Worm (Caenorhabditis elegans) whole organism, L1 larva: ENCODE data around the gene Y40B10A.5.
"Not testable (repeated sequence)": the region's sequence is repeated elsewhere in the genome, so short reads cannot be mapped to it uniquely, and the experiment has no call there.

ENCODE experiments used
- C16A3.4 ChIP-seq: fragments of 150-350 bp; optimal IDR thresholded peaks from 2 replicates; lab custom pipeline; 2014; ENCODE audit warnings: missing biosample characterization, missing genetic modification characterization
- alr-1 ChIP-seq: fragments of 200-800 bp; sonication (Bioruptor generic); optimal IDR thresholded peaks from 2 replicates; lab custom pipeline; 2018; ENCODE audit warnings: borderline replicate concordance, mild to moderate bottlenecking, missing genetic modification characterization, missing compliant biosample characterization
- aly-2 ChIP-seq: fragments of 150-350 bp; optimal IDR thresholded peaks from 2 replicates; lab custom pipeline; 2014; ENCODE audit warnings: missing biosample characterization, missing genetic modification characterization
- ceh-63 ChIP-seq: fragments of 200-800 bp; sonication (Bioruptor generic); optimal IDR thresholded peaks from 2 replicates; lab custom pipeline; 2018; ENCODE audit warnings: mild to moderate bottlenecking, missing genetic modification characterization, missing compliant biosample characterization
- ceh-8 ChIP-seq: fragments of 200-800 bp; sonication (Bioruptor generic); optimal IDR thresholded peaks from 2 replicates; lab custom pipeline; 2018; ENCODE audit warnings: mild to moderate bottlenecking, missing genetic modification characterization, moderate library complexity, missing compliant biosample characterization
- ceh-90 ChIP-seq: sonication (generic microtip); optimal IDR thresholded peaks from 2 replicates; lab custom pipeline; 2016; ENCODE audit warnings: missing genetic modification characterization, missing compliant biosample characterization
- ces-1 ChIP-seq: fragments of 150-350 bp; optimal IDR thresholded peaks from 2 replicates; lab custom pipeline; 2014; ENCODE audit warnings: missing biosample characterization, missing genetic modification reagents, missing genetic modification characterization
- egl-13 ChIP-seq: sonication (generic microtip); optimal IDR thresholded peaks from 2 replicates; lab custom pipeline; 2016; ENCODE audit warnings: missing genotype, missing genetic modification reagents, missing genetic modification characterization, missing compliant biosample characterization
- fkh-8 ChIP-seq: sonication (generic microtip); optimal IDR thresholded peaks from 2 replicates; lab custom pipeline; 2016; ENCODE audit warnings: mild to moderate bottlenecking, missing genetic modification characterization, missing compliant biosample characterization
- grh-1 ChIP-seq: fragments of 200-800 bp; sonication (Bioruptor generic); IDR thresholded peaks from 2 replicates; pipeline ENCODE4 v1.3.6; 2022; ENCODE audit warnings: missing genetic modification reagents, missing genetic modification characterization, missing compliant biosample characterization
- lin-14 ChIP-seq: fragments of 200-800 bp; sonication (Bioruptor generic); optimal IDR thresholded peaks from 2 replicates; lab custom pipeline; 2018; ENCODE audit warnings: mild to moderate bottlenecking, missing genetic modification characterization, moderate library complexity, missing compliant biosample characterization
- lin-15B ChIP-seq: fragments of 150-350 bp; sonication (generic microtip); optimal IDR thresholded peaks from 3 replicates; lab custom pipeline; 2014; ENCODE audit warnings: missing biosample characterization, missing genetic modification characterization
- lin-39 ChIP-seq: fragments of 150-350 bp; optimal IDR thresholded peaks from 2 replicates; lab custom pipeline; 2014; ENCODE audit warnings: missing biosample characterization, missing genetic modification reagents, missing genetic modification characterization
- lir-3 ChIP-seq: sonication (generic microtip); optimal IDR thresholded peaks from 2 replicates; lab custom pipeline; 2016; ENCODE audit warnings: mild to moderate bottlenecking, missing genetic modification characterization, moderate library complexity, missing compliant biosample characterization; ENCODE audit not compliant: poor library complexity
- mdl-1 ChIP-seq, 2 experiments: fragments of 150-350 bp; optimal IDR thresholded peaks; 2 replicates each; lab custom pipeline; 2014 to 2017; ENCODE audit warnings: missing biosample characterization in 2 of 2, missing genetic modification characterization in 2 of 2, inconsistent platforms in 1 of 2
- mef-2 ChIP-seq: fragments of 150-350 bp; optimal IDR thresholded peaks from 2 replicates; lab custom pipeline; 2014; ENCODE audit warnings: missing biosample characterization, missing genetic modification characterization
- nhr-28 ChIP-seq: fragments of 150-350 bp; optimal IDR thresholded peaks from 2 replicates; lab custom pipeline; 2014; ENCODE audit warnings: missing biosample characterization, missing genetic modification characterization
- nhr-47 ChIP-seq: sonication (generic microtip); optimal IDR thresholded peaks from 2 replicates; lab custom pipeline; 2016; ENCODE audit warnings: mild to moderate bottlenecking, missing genetic modification characterization, moderate library complexity, missing compliant biosample characterization
- nhr-71 ChIP-seq: sonication (generic microtip); optimal IDR thresholded peaks from 2 replicates; lab custom pipeline; 2016; ENCODE audit warnings: mild to moderate bottlenecking, missing genetic modification characterization, moderate library complexity, missing compliant biosample characterization
- nhr-76 ChIP-seq: sonication (generic microtip); optimal IDR thresholded peaks from 2 replicates; lab custom pipeline; 2017; ENCODE audit warnings: missing biosample characterization, missing genetic modification characterization
- nhr-85 ChIP-seq: sonication (generic microtip); peaks from one replicate; lab custom pipeline; 2016; ENCODE audit warnings: missing genetic modification characterization, inconsistent platforms, missing compliant biosample characterization
- nhr-90 ChIP-seq: sonication (generic microtip); optimal IDR thresholded peaks from 2 replicates; lab custom pipeline; 2016; ENCODE audit warnings: mild to moderate bottlenecking, missing genetic modification characterization, missing compliant biosample characterization; ENCODE audit not compliant: poor library complexity
- pag-3 ChIP-seq: sonication (generic microtip); optimal IDR thresholded peaks from 2 replicates; lab custom pipeline; 2017; ENCODE audit warnings: missing genetic modification characterization, mild to moderate bottlenecking, missing compliant biosample characterization, antibody characterized with exemption, borderline replicate concordance; ENCODE audit not compliant: insufficient read depth
- pqm-1 ChIP-seq: sonication (generic microtip); optimal IDR thresholded peaks from 3 replicates; lab custom pipeline; 2017; ENCODE audit warnings: missing biosample characterization, missing genetic modification characterization
- rnt-1 ChIP-seq: sonication (generic microtip); optimal IDR thresholded peaks from 2 replicates; lab custom pipeline; 2016; ENCODE audit warnings: mild to moderate bottlenecking, missing genetic modification characterization, moderate library complexity, missing compliant biosample characterization
- skn-1 ChIP-seq: fragments of 150-350 bp; optimal IDR thresholded peaks from 2 replicates; lab custom pipeline; 2014; ENCODE audit warnings: missing biosample characterization, missing genetic modification characterization
- tbx-2 ChIP-seq: sonication (generic microtip); optimal IDR thresholded peaks from 2 replicates; lab custom pipeline; 2016; ENCODE audit warnings: missing genetic modification characterization, missing compliant biosample characterization
- unc-30 ChIP-seq: sonication (generic microtip); optimal IDR thresholded peaks from 2 replicates; lab custom pipeline; 2017; ENCODE audit warnings: missing biosample characterization, missing genetic modification characterization
- unc-62 ChIP-seq: fragments of 150-350 bp; optimal IDR thresholded peaks from 2 replicates; lab custom pipeline; 2014; ENCODE audit warnings: missing biosample characterization, missing genetic modification reagents, missing genetic modification characterization

Y40B10A.5 gene

DNA sequence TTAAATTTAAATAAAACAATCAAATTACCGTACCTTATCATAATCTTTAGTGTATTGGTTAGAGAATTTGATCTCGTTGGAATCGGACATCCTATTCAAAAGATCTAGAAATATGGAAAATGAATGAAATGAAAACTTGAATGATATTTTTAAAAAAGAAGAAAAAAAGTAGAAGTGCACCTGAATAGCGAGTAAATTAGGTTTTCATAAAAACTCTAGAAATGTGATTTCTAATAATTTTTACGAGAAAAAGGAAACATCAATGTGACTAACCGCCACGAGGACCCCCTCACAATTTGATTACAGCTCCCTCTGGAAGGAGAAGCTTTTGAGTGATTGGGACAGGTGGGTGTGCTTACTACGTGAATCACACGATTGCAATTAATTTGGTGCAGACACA, at the start of gene Y40B10A.5:
TSS of gene Y40B10A.5 (minus strand) at position 101 of the 400 bp plus-strand sequence.
- TF ChIP-seq ceh-63 (GFP tag; lab: Kevin White, UChicago) (no peak), mef-2 (tag; lab: Kevin White, UChicago) (no peak), nhr-47 (tag; lab: Kevin White, UChicago) (peak; percentile 26), fkh-8 (tag; lab: Kevin White, UChicago) (peak; percentile 27), ceh-8 (GFP tag; lab: Kevin White, UChicago) (peak; percentile 6)

DNA sequence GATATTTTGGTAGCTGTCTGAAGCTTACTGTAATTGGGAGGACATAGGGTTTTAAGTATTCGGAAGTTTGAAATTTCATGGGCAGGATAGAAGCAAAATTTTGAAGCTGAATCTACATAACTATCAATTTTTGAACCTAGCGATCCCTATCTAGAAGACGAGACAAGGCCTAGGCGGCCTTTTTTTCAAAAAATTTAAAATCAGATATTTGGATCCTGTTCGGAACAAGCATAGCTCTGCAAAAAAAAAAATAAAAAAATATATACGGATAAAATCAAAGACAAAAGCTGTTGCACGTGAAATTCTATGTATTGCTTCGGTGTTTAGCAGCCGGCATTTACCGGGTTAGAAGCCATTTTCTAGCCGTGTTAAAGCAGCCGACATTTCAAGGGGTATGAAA, 49.3 kb upstream of the Y40B10A.5 start, which contains the start of gene F36F12.2:
TSS of gene F36F12.2 (minus strand) at position 101 of the 400 bp plus-strand sequence.
- TF ChIP-seq unc-62 (GFP tag; lab: Kevin White, UChicago) (no peak), grh-1 (GFP tag; lab: Robert Waterston, UW) (no peak), lin-39 (no peak), pag-3 (tag; lab: Kevin White, UChicago) (no peak), unc-30 (tag; lab: Kevin White, UChicago) (no peak), mdl-1 (tag; optimal IDR thresholded peaks at IDR 0.05; lab: Kevin White, UChicago) (no peak), ces-1 (GFP tag; lab: Kevin White, UChicago) (no peak), egl-13 (tag; lab: Kevin White, UChicago) (no peak), C16A3.4 (tag; lab: Kevin White, UChicago) (no peak), alr-1 (tag; lab: Kevin White, UChicago) (no peak), pqm-1 (tag; lab: Kevin White, UChicago) (no peak), nhr-76 (tag; lab: Kevin White, UChicago) (no peak), ceh-8 (GFP tag; lab: Kevin White, UChicago) (no peak), aly-2 (no peak), nhr-28 (tag; lab: Kevin White, UChicago) (no peak), rnt-1 (no peak), lir-3 (tag; lab: Kevin White, UChicago) (no peak), tbx-2 (tag; lab: Kevin White, UChicago) (no peak)

DNA sequence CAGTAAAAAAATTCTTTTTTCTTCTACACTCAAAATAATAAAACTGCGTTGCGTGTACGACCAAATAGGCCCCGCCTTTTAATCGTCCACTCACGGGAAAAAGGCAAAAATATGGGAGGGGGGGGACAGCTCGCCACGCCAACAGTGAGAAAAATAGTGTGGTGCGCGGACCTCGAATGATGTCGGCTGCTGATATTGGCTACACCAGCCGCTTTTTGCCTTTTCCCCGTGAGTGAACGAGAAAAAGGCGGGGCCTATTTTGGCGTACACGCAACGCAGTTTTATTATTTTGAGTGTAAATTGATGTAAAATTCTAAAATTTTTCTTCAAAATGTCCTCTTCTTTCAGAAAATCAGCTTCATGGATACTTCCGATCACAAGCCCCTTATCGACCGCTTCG, 44.5 kb upstream of the Y40B10A.5 start, which contains the start of gene ztf-28:
TSS of gene ztf-28 (plus strand) at position 349 of the 400 bp plus-strand sequence.
- not testable (repeated sequence) for TF ChIP-seq lin-15B (tag; lab: Kevin White, UChicago); ces-1 (GFP tag; lab: Kevin White, UChicago); nhr-28 (tag; lab: Kevin White, UChicago)

DNA sequence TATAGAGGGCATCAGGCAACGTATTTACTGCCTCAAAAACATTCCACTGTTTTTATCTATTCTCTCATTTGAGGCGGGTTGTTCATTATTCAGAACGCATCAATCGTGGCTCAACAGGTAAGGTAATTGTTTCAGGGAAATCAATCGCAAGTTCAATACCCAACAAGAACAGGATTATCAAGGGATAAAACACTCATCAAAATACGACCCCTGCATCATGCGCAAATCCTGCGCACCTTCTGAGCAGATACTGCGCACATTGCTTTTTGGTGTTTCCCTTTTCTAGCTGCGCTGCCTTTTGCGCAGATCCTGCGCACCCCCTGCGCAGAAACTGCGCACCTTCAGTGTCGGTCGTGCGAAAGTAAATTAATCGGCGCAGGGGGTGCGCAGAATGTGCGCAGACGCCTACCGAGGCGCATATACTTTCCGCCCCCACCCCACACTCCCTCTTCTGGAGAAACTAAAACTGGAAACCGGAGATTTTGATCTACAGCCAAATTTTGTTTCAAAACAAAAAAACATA, 40.0 kb upstream of the Y40B10A.5 start, which contains the start of gene F36F12.3:
TSS of gene F36F12.3 (plus strand) at position 51 of the 523 bp plus-strand sequence.
- not testable (repeated sequence) for TF ChIP-seq alr-1 (tag; lab: Kevin White, UChicago); nhr-85; skn-1 (tag; lab: Kevin White, UChicago)
- TF ChIP-seq, all 84 proteins: peak for 0; not testable (repeated sequence) for 84

ce11 chrV:2083869-2084268, 38.0 kb upstream of the Y40B10A.5 start:
- no peak for TF ChIP-seq nhr-71 (tag; lab: Kevin White, UChicago)
- TF ChIP-seq egl-13 (tag; lab: Kevin White, UChicago): no peak
- no peak for TF ChIP-seq ceh-90 (tag; lab: Kevin White, UChicago)

ce11 chrV:2081894-2082293, 36.0 kb upstream of the Y40B10A.5 start:
- TF ChIP-seq nhr-90 (no peak), lin-14 (GFP tag; lab: Kevin White, UChicago) (peak; percentile 65), rnt-1 (peak; percentile 57)
- TF ChIP-seq, all 84 proteins: peak for 2
